Fruit fly (Drosophila melanogaster): ENCODE data around the gene Sfmbt.

dm6 chr2L:13222225-13222648 lies 45.7 kb upstream of the Sfmbt start, which contains the start of the genes Ski6 and CG16812:
- TF ChIP-seq usp (GFP tag; optimal IDR thresholded peaks at IDR 0.05), result no peak
- no peak for TF ChIP-seq CG8478 (optimal IDR thresholded peaks at IDR 0.05)
- no peak for TF ChIP-seq psq (optimal IDR thresholded peaks at IDR 0.05)
- no peak for TF ChIP-seq pan (optimal IDR thresholded peaks at IDR 0.05)
- TF ChIP-seq Dll (optimal IDR thresholded peaks at IDR 0.05), result no peak
- TF ChIP-seq EcR (GFP tag; optimal IDR thresholded peaks at IDR 0.05), result no peak

Measured in whole organism.